Worm (Caenorhabditis elegans): ENCODE data around the gene hmgs-1.

DNA sequence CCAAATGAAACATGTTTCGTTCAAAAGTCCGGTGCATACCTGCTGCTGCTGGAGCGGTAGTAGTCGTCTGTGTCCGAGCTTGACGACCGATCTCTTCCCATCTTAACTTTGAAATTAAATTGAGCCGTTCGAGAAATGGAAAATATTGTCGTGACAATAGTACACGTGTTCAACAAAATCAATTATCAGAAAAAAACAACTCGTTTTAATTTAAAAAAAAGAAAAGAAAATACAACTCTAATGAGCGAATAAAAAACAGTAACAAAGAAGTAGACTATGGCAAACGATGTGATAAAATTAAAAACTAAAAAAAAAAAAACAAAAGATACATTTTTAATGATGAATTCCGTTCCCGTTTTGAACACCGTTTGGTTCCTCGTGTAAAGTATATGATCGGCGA lies 1.9 kb downstream of the hmgs-1 start, which contains the start of gene prp-39:
- TF ChIP-seq unc-130 (tag; optimal IDR thresholded peaks at IDR 0.05) = no peak
- TF ChIP-seq unc-62 (GFP tag; optimal IDR thresholded peaks at IDR 0.05) = no peak
- TF ChIP-seq ama-1 (optimal IDR thresholded peaks at IDR 0.05) = no peak
- TF ChIP-seq C04F5.9 (tag; optimal IDR thresholded peaks at IDR 0.05) = no peak
- TF ChIP-seq lin-15B (tag; optimal IDR thresholded peaks at IDR 0.05) = no peak
- TF ChIP-seq pqm-1 (tag; optimal IDR thresholded peaks at IDR 0.05) = no peak
- no peak for TF ChIP-seq sptf-1 (tag; optimal IDR thresholded peaks at IDR 0.05)

Measured in whole organism, L1 larva.